Worm (Caenorhabditis elegans): Measurements from ENCODE around the gene str-114.
"Not testable (repeated sequence)": the region's sequence is repeated elsewhere in the genome, so short reads cannot be mapped to it uniquely, and the experiment has no call there.

The str-114 gene

ce11 chrV:3613042-3613441 is 36.5 kb upstream of the str-114 start:
- TF ChIP-seq efl-1 (optimal IDR thresholded peaks at IDR 0.05), result no peak
- peak in 1 of 2 experiments; percentile 26 for TF ChIP-seq efl-1 (GFP tag; optimal IDR thresholded peaks at IDR 0.05 in 1 of 2)
- TF ChIP-seq jun-1 (tag; optimal IDR thresholded peaks at IDR 0.05), result no peak

- TF ChIP-seq blmp-1 (tag; optimal IDR thresholded peaks at IDR 0.05) (peak; percentile 78), efl-1 (optimal IDR thresholded peaks at IDR 0.05) (no peak), efl-1 (GFP tag; optimal IDR thresholded peaks at IDR 0.05 in 1 of 2) (peak in 1 of 2 experiments; percentile 61), snu-23 (GFP tag; optimal IDR thresholded peaks at IDR 0.05) (no peak)
These were observed 35.2 kb upstream of the str-114 start, which contains the start of gene T22F3.11 for ce11 chrV:3614397-3614796. Gene T22F3.11 (minus strand): TSS chrV:3614553.

ce11 chrV:3616844-3617243 is 32.7 kb upstream of the str-114 start:
- TF ChIP-seq unc-130 (tag; optimal IDR thresholded peaks at IDR 0.05) (peak; percentile 46), swsn-7 (tag; optimal IDR thresholded peaks at IDR 0.05) (no peak), nhr-12 (tag; optimal IDR thresholded peaks at IDR 0.05) (no peak), ama-1 (optimal IDR thresholded peaks at IDR 0.05) (no peak), unc-86 (tag; optimal IDR thresholded peaks at IDR 0.05) (no peak), C16A3.4 (tag; optimal IDR thresholded peaks at IDR 0.05) (no peak), elt-3 (tag; optimal IDR thresholded peaks at IDR 0.05) (peak in 4 of 6 experiments; percentile 47 to 99 (median 65)), lsy-2 (tag; optimal IDR thresholded peaks at IDR 0.05) (peak in 1 of 2 experiments; percentile 30), mdl-1 (tag; optimal IDR thresholded peaks at IDR 0.05) (peak in 1 of 2 experiments; percentile 58), efl-1 (optimal IDR thresholded peaks at IDR 0.05) (no peak), efl-1 (GFP tag; optimal IDR thresholded peaks at IDR 0.05 in 1 of 2) (peak in 1 of 2 experiments; percentile 22), nhr-20 (tag; optimal IDR thresholded peaks at IDR 0.05) (peak; percentile 64), blmp-1 (tag; optimal IDR thresholded peaks at IDR 0.05) (peak; percentile 69)

ce11 chrV:3620608-3621007 is 29.0 kb upstream of the str-114 start, which contains the start of gene srx-93:
Gene srx-93 (minus strand): TSS chrV:3620708.
- TF ChIP-seq C34B4.2 (tag; optimal IDR thresholded peaks at IDR 0.05); lin-15B (tag; optimal IDR thresholded peaks at IDR 0.05); efl-1 (optimal IDR thresholded peaks at IDR 0.05); efl-1 (GFP tag; optimal IDR thresholded peaks at IDR 0.05 in 1 of 2): not testable (repeated sequence)

- TF ChIP-seq unc-62 (GFP tag; optimal IDR thresholded peaks at IDR 0.05) (no peak), zag-1 (tag; optimal IDR thresholded peaks at IDR 0.05) (no peak)
These were observed 22.6 kb upstream of the str-114 start, which contains the start of gene F59B1.4 for ce11 chrV:3626944-3627343. Gene F59B1.4 (minus strand): TSS chrV:3627044.

ce11 chrV:3631591-3631990 is 18.0 kb upstream of the str-114 start, which contains the start of gene F59B1.6:
Gene F59B1.6 (minus strand): TSS chrV:3631691.
- no peak for TF ChIP-seq lin-13 (GFP tag; optimal IDR thresholded peaks at IDR 0.05)
- TF ChIP-seq nhr-12 (tag; optimal IDR thresholded peaks at IDR 0.05), result no peak
- TF ChIP-seq ama-1 (optimal IDR thresholded peaks at IDR 0.05), result no peak
- TF ChIP-seq dsc-1 (tag; optimal IDR thresholded peaks at IDR 0.05), result no peak
- no peak for TF ChIP-seq aha-1 (tag; optimal IDR thresholded peaks at IDR 0.05)
- TF ChIP-seq pqm-1 (tag; optimal IDR thresholded peaks at IDR 0.05), result no peak
- no peak for TF ChIP-seq fkh-10 (GFP tag; optimal IDR thresholded peaks at IDR 0.05)
- TF ChIP-seq nhr-19 (GFP tag; conservative IDR thresholded peaks at IDR 0.05), result no peak
- TF ChIP-seq mdl-1 (tag; optimal IDR thresholded peaks at IDR 0.05), result no peak
- TF ChIP-seq lin-14 (GFP tag; optimal IDR thresholded peaks at IDR 0.05), result no peak
- no peak for TF ChIP-seq lin-35 (GFP tag; optimal IDR thresholded peaks at IDR 0.05)
- TF ChIP-seq unc-62 (GFP tag; optimal IDR thresholded peaks at IDR 0.05), result no peak
- no peak for TF ChIP-seq C16A3.4 (tag; optimal IDR thresholded peaks at IDR 0.05)

ce11 chrV:3632249-3633030 is 17.1 kb upstream of the str-114 start:
- TF ChIP-seq rnt-1 (tag; optimal IDR thresholded peaks at IDR 0.05), result no peak
- no peak for TF ChIP-seq snpc-4 (tag; optimal IDR thresholded peaks at IDR 0.05)
- no peak for TF ChIP-seq snu-23 (GFP tag; optimal IDR thresholded peaks at IDR 0.05)
- no peak for TF ChIP-seq zag-1 (tag; optimal IDR thresholded peaks at IDR 0.05)
- no peak for TF ChIP-seq aha-1 (tag; optimal IDR thresholded peaks at IDR 0.05)
- no peak for TF ChIP-seq irx-1 (tag; optimal IDR thresholded peaks at IDR 0.05)
- TF ChIP-seq dsc-1 (tag; optimal IDR thresholded peaks at IDR 0.05), result no peak
- peak; percentile 30 for TF ChIP-seq nhr-71 (tag; optimal IDR thresholded peaks at IDR 0.05)
- TF ChIP-seq fkh-8 (tag; optimal IDR thresholded peaks at IDR 0.05), result no peak
- TF ChIP-seq nhr-77 (tag; optimal IDR thresholded peaks at IDR 0.05), result no peak
- TF ChIP-seq alr-1 (tag; optimal IDR thresholded peaks at IDR 0.05; ENCODE audit: borderline replicate concordance), result no peak
- TF ChIP-seq fkh-4 (tag; optimal IDR thresholded peaks at IDR 0.05; ENCODE audit: borderline replicate concordance), result no peak
- no peak for TF ChIP-seq pqm-1 (tag; optimal IDR thresholded peaks at IDR 0.05)
- TF ChIP-seq ztf-11 (tag; optimal IDR thresholded peaks at IDR 0.05), result no peak
- no peak for TF ChIP-seq zip-4 (GFP tag; optimal IDR thresholded peaks at IDR 0.05)
- TF ChIP-seq blmp-1 (tag; optimal IDR thresholded peaks at IDR 0.05), result no peak
- TF ChIP-seq lin-35 (GFP tag; optimal IDR thresholded peaks at IDR 0.05), result peak in 1 of 2 experiments; percentile 40
